Fruit fly (Drosophila melanogaster): Measurements from ENCODE around the gene Cow.

Gene Cow

dm6 chr3R:23117683-23118470 lies 5.3 kb upstream of the Cow start, which contains the start of the genes Rassf and CenB1A (continued):
- TF ChIP-seq Met (GFP tag; optimal IDR thresholded peaks at IDR 0.05) (no peak), acj6 (GFP tag; optimal IDR thresholded peaks at IDR 0.05) (peak; percentile 46), CG6792 (GFP tag; optimal IDR thresholded peaks at IDR 0.05) (peak; percentile 13), Ets96B (tag; optimal IDR thresholded peaks at IDR 0.05) (peak; percentile 15), CG3919 (GFP tag; optimal IDR thresholded peaks at IDR 0.05) (peak; percentile 58), CG8632 (GFP tag; optimal IDR thresholded peaks at IDR 0.05) (no peak), svp (GFP tag) (peak; percentile 76), Hr39 (GFP tag; optimal IDR thresholded peaks at IDR 0.05) (peak; percentile 61), Smox (GFP tag; optimal IDR thresholded peaks at IDR 0.05) (no peak), CG3032 (tag; optimal IDR thresholded peaks at IDR 0.05) (peak; percentile 35)

- TF ChIP-seq acj6 (GFP tag; optimal IDR thresholded peaks at IDR 0.05) (no peak), CG8632 (GFP tag; optimal IDR thresholded peaks at IDR 0.05) (no peak), CG6854 (GFP tag; optimal IDR thresholded peaks at IDR 0.05) (no peak), CG8319 (GFP tag; optimal IDR thresholded peaks at IDR 0.05) (no peak), CG32006 (GFP tag; optimal IDR thresholded peaks at IDR 0.05) (peak; percentile 19), Lpt (GFP tag; optimal IDR thresholded peaks at IDR 0.05) (no peak)
Observed at dm6 chr3R:23110724-23111123, 1.8 kb downstream of the Cow start.

dm6 chr3R:23099233-23099632 lies 13.3 kb downstream of the Cow start, which contains the start of gene CG6738:
Gene CG6738 (plus strand): TSS chr3R:23099533.
- TF ChIP-seq OdsH (GFP tag; optimal IDR thresholded peaks at IDR 0.05) (no peak), CG8632 (GFP tag; optimal IDR thresholded peaks at IDR 0.05) (no peak), Eip93F (GFP tag; optimal IDR thresholded peaks at IDR 0.05) (no peak), Hr4 (GFP tag; optimal IDR thresholded peaks at IDR 0.05) (no peak), spab (GFP tag; optimal IDR thresholded peaks at IDR 0.05) (no peak), CG6163 (GFP tag; IDR thresholded peaks at IDR 0.05) (no peak), CG4318 (GFP tag; optimal IDR thresholded peaks at IDR 0.05) (no peak), pdm3 (GFP tag; optimal IDR thresholded peaks at IDR 0.05) (no peak), Ets21C (GFP tag; optimal IDR thresholded peaks at IDR 0.05) (no peak), topi (GFP tag; optimal IDR thresholded peaks at IDR 0.05) (no peak), Eip75B (GFP tag; optimal IDR thresholded peaks at IDR 0.05) (no peak), dsx (GFP tag; optimal IDR thresholded peaks at IDR 0.05; ENCODE audit: poor library complexity, severe bottlenecking) (no peak), Blimp-1 (GFP tag; optimal IDR thresholded peaks at IDR 0.05) (no peak), CG16779 (tag; optimal IDR thresholded peaks at IDR 0.05) (no peak), CG34406 (GFP tag; optimal IDR thresholded peaks at IDR 0.05) (no peak), CG9139 (GFP tag; optimal IDR thresholded peaks at IDR 0.05) (no peak), CG6276 (GFP tag; optimal IDR thresholded peaks at IDR 0.05) (no peak), Eip78C (GFP tag) (no peak), cyc (GFP tag; optimal IDR thresholded peaks at IDR 0.05) (no peak)

dm6 chr3R:23097197-23097809 lies 15.2 kb downstream of the Cow start, which contains the start of gene CG6733:
Gene CG6733 (plus strand): TSS chr3R:23097728.
- no peak for TF ChIP-seq net (GFP tag; optimal IDR thresholded peaks at IDR 0.05)
- TF ChIP-seq Gug (GFP tag; IDR thresholded peaks at IDR 0.05) = no peak
- no peak for TF ChIP-seq Eip75B (GFP tag; optimal IDR thresholded peaks at IDR 0.05)
- no peak for TF ChIP-seq CG6792 (GFP tag; optimal IDR thresholded peaks at IDR 0.05)
- TF ChIP-seq fd85E (GFP tag; optimal IDR thresholded peaks at IDR 0.05) = no peak
- no peak for TF ChIP-seq CG11902 (GFP tag; optimal IDR thresholded peaks at IDR 0.05)
- TF ChIP-seq cyc (GFP tag; optimal IDR thresholded peaks at IDR 0.05) = no peak

Measured in whole organism, prepupa.